Worm (Caenorhabditis elegans): ENCODE data around the gene sru-3.
A peak's percentile ranks its signal among the peaks of the same experiment; 100 is the strongest.

Gene sru-3

DNA sequence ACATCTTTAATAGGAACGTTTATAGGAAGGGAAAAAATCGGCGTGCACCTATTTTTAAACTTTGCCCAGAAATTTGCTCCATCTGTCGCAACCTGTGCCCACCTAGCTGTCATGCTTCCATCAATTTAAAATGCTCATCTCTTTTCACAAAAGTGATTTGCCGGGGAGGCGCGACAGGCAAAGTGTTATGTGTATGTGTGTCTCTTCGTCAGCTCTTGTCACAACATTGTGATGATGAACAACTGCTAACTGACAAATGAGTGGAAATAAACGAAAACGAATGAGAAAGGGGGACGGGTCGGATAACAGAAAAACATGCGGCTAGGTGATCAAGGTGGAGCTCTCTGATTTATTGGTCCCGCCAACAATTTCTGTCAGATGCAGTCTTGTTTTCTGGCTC is 41.8 kb downstream of the sru-3 start:
- TF ChIP-seq let-526 (GFP tag; IDR thresholded peaks at IDR 0.05) = no peak
- TF ChIP-seq ceh-91 (GFP tag; IDR thresholded peaks at IDR 0.05) = no peak
- no peak for TF ChIP-seq lin-26 (GFP tag; IDR thresholded peaks at IDR 0.05)
- no peak for TF ChIP-seq egl-18 (GFP tag; IDR thresholded peaks at IDR 0.05)
- no peak for TF ChIP-seq rec-8 (tag; optimal IDR thresholded peaks at IDR 0.05)
- no peak for TF ChIP-seq ztf-26 (tag; optimal IDR thresholded peaks at IDR 0.05)
- no peak for TF ChIP-seq C17E4.6 (GFP tag; IDR thresholded peaks at IDR 0.05)
- TF ChIP-seq efl-1 (GFP tag; optimal IDR thresholded peaks at IDR 0.05) = no peak
- no peak for TF ChIP-seq F57C9.4 (tag; optimal IDR thresholded peaks at IDR 0.05)
- 0 out of 2 replicates have a peak, but pooled peaks have one; percentile 10 for TF ChIP-seq egl-44 (GFP tag; IDR thresholded peaks at IDR 0.05)
- no peak for TF ChIP-seq cebp-2 (GFP tag; IDR thresholded peaks at IDR 0.05)
- no peak for TF ChIP-seq ceh-100 (GFP tag; IDR thresholded peaks at IDR 0.05)
- TF ChIP-seq Y53F4B.3 (GFP tag; IDR thresholded peaks at IDR 0.05) = no peak
- peak; percentile 45 for TF ChIP-seq unc-62 (GFP tag; optimal IDR thresholded peaks at IDR 0.05)
- TF ChIP-seq athp-1 (tag; optimal IDR thresholded peaks at IDR 0.05) = no peak
- no peak for TF ChIP-seq B0261.1 (tag; optimal IDR thresholded peaks at IDR 0.05)
- TF ChIP-seq ets-4 (GFP tag; optimal IDR thresholded peaks at IDR 0.05) = no peak
- TF ChIP-seq B0019.2 (GFP tag; conservative IDR thresholded peaks at IDR 0.05) = no peak
- no peak for TF ChIP-seq zfh-2 (GFP tag; conservative IDR thresholded peaks at IDR 0.05)
- no peak for TF ChIP-seq mel-28 (tag; optimal IDR thresholded peaks at IDR 0.05; ENCODE audit: borderline replicate concordance)
- peak; percentile 61 for TF ChIP-seq nhr-80 (tag; optimal IDR thresholded peaks at IDR 0.05)
- TF ChIP-seq bed-1 (GFP tag; IDR thresholded peaks at IDR 0.05) = no peak
- no peak for TF ChIP-seq lin-54 (GFP tag; optimal IDR thresholded peaks at IDR 0.05)
- peak; percentile 14 to 77 for TF ChIP-seq let-607 (tag; optimal IDR thresholded peaks at IDR 0.05)
- no peak for TF ChIP-seq ceh-58 (GFP tag; IDR thresholded peaks at IDR 0.05)
- no peak for TF ChIP-seq madf-6 (GFP tag; IDR thresholded peaks at IDR 0.05)

DNA sequence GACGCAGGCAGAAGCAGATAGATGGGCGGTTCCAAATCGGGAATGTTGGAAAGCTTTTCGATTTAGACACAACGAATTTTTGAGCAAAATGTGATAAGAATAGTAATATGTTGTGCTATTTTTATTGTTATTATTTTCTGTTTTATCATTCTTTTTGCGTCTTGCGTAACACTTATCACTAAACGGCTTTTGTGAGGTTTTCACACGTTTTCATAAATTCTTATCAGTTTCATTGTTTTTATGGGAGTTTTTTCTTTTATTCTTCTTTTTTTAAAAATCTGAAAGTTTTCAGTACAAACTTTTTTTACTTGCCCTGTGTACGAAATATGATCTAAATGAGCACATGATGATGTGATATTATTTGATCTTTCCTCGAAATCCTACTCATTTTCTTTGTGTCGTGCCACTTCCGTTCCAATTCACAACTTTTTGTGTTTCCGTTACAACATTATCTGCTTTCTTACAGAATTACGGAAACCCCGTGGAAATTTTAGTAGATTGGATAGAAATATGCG is 44.0 kb downstream of the sru-3 start, which contains the start of gene fbl-1:
Gene fbl-1 (plus strand): TSS at position 465 of the 515 bp plus-strand sequence.
- TF ChIP-seq gei-17 (GFP tag; optimal IDR thresholded peaks at IDR 0.05) (no peak), nfya-1 (tag; optimal IDR thresholded peaks at IDR 0.05; ENCODE audit: borderline replicate concordance, insufficient read depth) (no peak), nhr-80 (tag; optimal IDR thresholded peaks at IDR 0.05) (peak; percentile 47), T26A5.8 (tag; optimal IDR thresholded peaks at IDR 0.05) (no peak)

DNA sequence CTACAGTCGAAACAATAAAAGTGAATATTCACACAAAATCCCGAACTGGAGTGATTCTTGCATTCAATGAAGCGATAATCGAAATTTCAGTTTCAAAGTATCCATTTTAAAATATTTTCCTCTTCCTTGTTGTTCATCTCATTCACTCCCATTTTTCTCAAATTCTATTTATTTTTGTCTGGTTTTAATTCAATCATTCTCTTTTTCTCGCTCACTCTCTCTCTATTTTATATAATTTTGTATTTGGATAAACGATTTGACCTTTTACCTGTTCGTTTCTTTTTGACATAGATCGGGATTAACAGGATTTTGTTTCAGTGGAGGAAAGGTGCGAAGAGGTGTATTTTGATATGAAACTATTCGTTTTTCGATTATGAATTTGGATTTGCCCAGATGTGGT is 49.6 kb downstream of the sru-3 start, which contains the start of gene T05A1.5:
Gene T05A1.5 (plus strand): TSS at position 301 of the 400 bp plus-strand sequence.
- TF ChIP-seq D2030.7 (GFP tag; IDR thresholded peaks at IDR 0.05) = no peak
- TF ChIP-seq Y95B8A.8 (GFP tag; IDR thresholded peaks at IDR 0.05) = no peak
- no peak for TF ChIP-seq madf-3 (GFP tag; IDR thresholded peaks at IDR 0.05)
- no peak for TF ChIP-seq zim-3 (tag; optimal IDR thresholded peaks at IDR 0.05)
- no peak for TF ChIP-seq snpc-3.4 (tag; optimal IDR thresholded peaks at IDR 0.05)
- TF ChIP-seq akir-1 (GFP tag; optimal IDR thresholded peaks at IDR 0.05) = no peak
- no peak for TF ChIP-seq gei-17 (GFP tag; optimal IDR thresholded peaks at IDR 0.05)
- TF ChIP-seq mcd-1 (GFP tag; IDR thresholded peaks at IDR 0.05) = no peak

Data from whole organism, young adult.